Fruit fly (Drosophila melanogaster): ENCODE measurements around the gene CG34303.

- TF ChIP-seq CG8478 (optimal IDR thresholded peaks at IDR 0.05), result no peak
- TF ChIP-seq CTCF (optimal IDR thresholded peaks at IDR 0.05), result no peak
These were observed 37.8 kb upstream of the CG34303 start, which contains the start of gene CG12814 for dm6 chr3R:10189520-10189919.
